Fruit fly (Drosophila melanogaster) whole organism, embryonic: ENCODE results near the gene Gpdh3.

Experiments used
- Atf3 ChIP-seq: fragments of 200-800 bp; sonication (Bioruptor generic); optimal IDR thresholded peaks from 3 replicates; lab custom pipeline; 2016; ENCODE audit warnings: missing biosample characterization, missing genetic modification characterization
- Blimp-1 ChIP-seq: fragments of 200-800 bp; sonication (Bioruptor generic); optimal IDR thresholded peaks from 3 replicates; lab custom pipeline; 2018; ENCODE audit warnings: missing biosample characterization, missing genetic modification characterization, mild to moderate bottlenecking, moderate library complexity, missing genetic modification reagents
- CG11504 ChIP-seq: fragments of 200-800 bp; sonication (Bioruptor generic); optimal IDR thresholded peaks from 3 replicates; lab custom pipeline; 2019; ENCODE audit warnings: missing biosample characterization, mild to moderate bottlenecking, missing genetic modification characterization, moderate library complexity
- CG12659 ChIP-seq: fragments of 200-800 bp; sonication (Bioruptor generic); optimal IDR thresholded peaks from 3 replicates; lab custom pipeline; 2017; ENCODE audit warnings: mild to moderate bottlenecking, missing biosample characterization, missing genetic modification reagents, missing genetic modification characterization
- CG13424 ChIP-seq: fragments of 200-800 bp; sonication (Bioruptor generic); optimal IDR thresholded peaks from 2 replicates; lab custom pipeline; 2019; ENCODE audit warnings: missing biosample characterization, mild to moderate bottlenecking, missing genetic modification characterization, moderate library complexity
- CG13624 ChIP-seq: fragments of 200-800 bp; sonication (Bioruptor generic); optimal IDR thresholded peaks from 2 replicates; lab custom pipeline; 2016; ENCODE audit warnings: missing biosample characterization, missing genetic modification characterization
- CG13775 ChIP-seq: fragments of 200-800 bp; sonication (Bioruptor generic); optimal IDR thresholded peaks from 3 replicates; lab custom pipeline; 2017; ENCODE audit warnings: missing biosample characterization, mild to moderate bottlenecking, missing genetic modification characterization
- CG14667 ChIP-seq: fragments of 200-800 bp; sonication (Bioruptor generic); IDR thresholded peaks from 2 replicates; pipeline ENCODE4 v1.3.6; 2022; ENCODE audit warnings: missing biosample characterization, missing genetic modification characterization
- CG15011 ChIP-seq: fragments of 200-800 bp; sonication (Bioruptor generic); optimal IDR thresholded peaks from 3 replicates; lab custom pipeline; 2018; ENCODE audit warnings: missing biosample characterization, mild to moderate bottlenecking, missing genetic modification characterization
- CG15073 ChIP-seq: fragments of 200-800 bp; sonication (Bioruptor generic); optimal IDR thresholded peaks from 2 replicates; lab custom pipeline; 2016; ENCODE audit warnings: missing biosample characterization, missing genetic modification characterization
- CG15269 ChIP-seq: fragments of 200-800 bp; sonication (Bioruptor generic); optimal IDR thresholded peaks from 2 replicates; lab custom pipeline; 2018; ENCODE audit warnings: missing biosample characterization, mild to moderate bottlenecking, missing genetic modification characterization, moderate library complexity
- CG17359 ChIP-seq: fragments of 200-800 bp; sonication (Bioruptor generic); optimal IDR thresholded peaks from 3 replicates; lab custom pipeline; 2018; ENCODE audit warnings: missing biosample characterization, mild to moderate bottlenecking, missing genetic modification characterization, moderate library complexity
- CG17912 ChIP-seq: fragments of 200-800 bp; sonication (Bioruptor generic); optimal IDR thresholded peaks from 2 replicates; lab custom pipeline; 2018; ENCODE audit warnings: missing biosample characterization, mild to moderate bottlenecking, missing genetic modification characterization
- CG2199 ChIP-seq: fragments of 200-800 bp; sonication (Bioruptor generic); IDR thresholded peaks from 3 replicates; pipeline ENCODE4 v1.3.6; 2022; ENCODE audit warnings: missing biosample characterization, missing genetic modification characterization
- CG31224 ChIP-seq: fragments of 200-800 bp; sonication (Bioruptor generic); IDR thresholded peaks from 2 replicates; pipeline ENCODE4 v1.3.6; 2022; ENCODE audit warnings: missing biosample characterization, missing genetic modification characterization
- CG3995 ChIP-seq: fragments of 200-800 bp; sonication (Bioruptor generic); optimal IDR thresholded peaks from 3 replicates; lab custom pipeline; 2016; ENCODE audit warnings: missing biosample characterization, missing genetic modification characterization
- CG4360 ChIP-seq: fragments of 200-800 bp; sonication (Bioruptor generic); IDR thresholded peaks from 2 replicates; pipeline ENCODE4 v1.3.6; 2022; ENCODE audit warnings: missing biosample characterization, missing genetic modification characterization
- CG7987 ChIP-seq: fragments of 200-800 bp; sonication (Bioruptor generic); optimal IDR thresholded peaks from 2 replicates; lab custom pipeline; 2018; ENCODE audit warnings: missing biosample characterization, mild to moderate bottlenecking, missing genetic modification characterization, moderate library complexity
- CG8089 ChIP-seq: fragments of 200-800 bp; sonication (Bioruptor generic); optimal IDR thresholded peaks from 3 replicates; lab custom pipeline; 2016; ENCODE audit warnings: missing biosample characterization, missing genetic modification characterization
- CG8290 ChIP-seq, 3 experiments: fragments of 200-800 bp; sonication (Bioruptor generic); optimal IDR thresholded peaks; 2 replicates each; lab custom pipeline; 2016 to 2019; ENCODE audit warnings: missing biosample characterization in 3 of 3, missing genetic modification characterization in 3 of 3, mild to moderate bottlenecking in 2 of 3, moderate library complexity in 1 of 3
- CG9817 ChIP-seq: fragments of 200-800 bp; sonication (Bioruptor generic); optimal IDR thresholded peaks from 2 replicates; lab custom pipeline; 2018; ENCODE audit warnings: missing biosample characterization, mild to moderate bottlenecking, missing genetic modification characterization, moderate library complexity
- CHES-1-like ChIP-seq: fragments of 200-800 bp; sonication (Bioruptor generic); optimal IDR thresholded peaks from 2 replicates; lab custom pipeline; 2016; ENCODE audit warnings: missing biosample characterization, missing genetic modification characterization
- Chrac-16 ChIP-seq: fragments of 200-800 bp; sonication (Bioruptor generic); optimal IDR thresholded peaks from 3 replicates; lab custom pipeline; 2016; ENCODE audit warnings: missing biosample characterization, missing genetic modification characterization
- CoRest ChIP-seq: fragments of 200-800 bp; sonication (Bioruptor generic); optimal IDR thresholded peaks from 3 replicates; lab custom pipeline; 2018; ENCODE audit warnings: missing biosample characterization, mild to moderate bottlenecking, missing genetic modification characterization, moderate library complexity
- HLH4C ChIP-seq: fragments of 200-800 bp; sonication (Bioruptor generic); IDR thresholded peaks from 3 replicates; pipeline ENCODE4 v1.3.6; 2022; ENCODE audit warnings: missing biosample characterization, missing genetic modification characterization; ENCODE audit not compliant: partially characterized antibody
- Hand ChIP-seq: fragments of 200-800 bp; sonication (Bioruptor generic); optimal IDR thresholded peaks from 2 replicates; lab custom pipeline; 2017; ENCODE audit warnings: mild to moderate bottlenecking, missing biosample characterization, missing genetic modification reagents, missing genetic modification characterization
- Hey ChIP-seq: fragments of 200-800 bp; sonication (Bioruptor generic); optimal IDR thresholded peaks from 3 replicates; lab custom pipeline; 2018; ENCODE audit warnings: missing biosample characterization, mild to moderate bottlenecking, missing genetic modification characterization
- Lim3 ChIP-seq: fragments of 200-800 bp; sonication (Bioruptor generic); IDR thresholded peaks from 2 replicates; pipeline ENCODE4 v1.3.6; 2022; ENCODE audit warnings: missing biosample characterization, missing genetic modification characterization
- NC2α ChIP-seq: fragments of 200-800 bp; sonication (Bioruptor generic); optimal IDR thresholded peaks from 2 replicates; lab custom pipeline; 2016; ENCODE audit warnings: missing biosample characterization, missing genetic modification characterization
- ab ChIP-seq: fragments of 200-800 bp; sonication (Bioruptor generic); optimal IDR thresholded peaks from 2 replicates; lab custom pipeline; 2016; ENCODE audit warnings: missing biosample characterization, missing genetic modification characterization
- corto ChIP-seq: fragments of 200-800 bp; sonication (Bioruptor generic); optimal IDR thresholded peaks from 2 replicates; lab custom pipeline; 2016; ENCODE audit warnings: missing biosample characterization, mild to moderate bottlenecking, missing genetic modification characterization, moderate library complexity
- croc ChIP-seq: fragments of 200-800 bp; sonication (Bioruptor generic); conservative IDR thresholded peaks from 3 replicates; pipeline ENCODE4 v1.3.6; 2022; ENCODE audit warnings: missing biosample characterization, missing genetic modification characterization
- dmrt99B ChIP-seq: fragments of 200-800 bp; sonication (Bioruptor generic); optimal IDR thresholded peaks from 2 replicates; lab custom pipeline; 2018; ENCODE audit warnings: missing biosample characterization, mild to moderate bottlenecking, missing genetic modification characterization, moderate library complexity
- fd64A ChIP-seq: fragments of 200-800 bp; sonication (Bioruptor generic); optimal IDR thresholded peaks from 3 replicates; lab custom pipeline; 2018; ENCODE audit warnings: missing biosample characterization, mild to moderate bottlenecking, missing genetic modification characterization
- gro ChIP-seq: fragments of 200-800 bp; sonication (Bioruptor generic); optimal IDR thresholded peaks from 2 replicates; lab custom pipeline; 2016; ENCODE audit warnings: missing biosample characterization, missing genetic modification characterization
- gsb ChIP-seq: fragments of 200-800 bp; sonication (Bioruptor generic); IDR thresholded peaks from 2 replicates; pipeline ENCODE4 v1.3.6; 2022; ENCODE audit warnings: missing biosample characterization, missing genetic modification characterization
- inv ChIP-seq: fragments of 200-800 bp; sonication (Bioruptor generic); IDR thresholded peaks from 2 replicates; pipeline ENCODE4 v1.3.6; 2022; ENCODE audit warnings: missing biosample characterization, missing genetic modification characterization; ENCODE audit not compliant: partially characterized antibody
- jing ChIP-seq: fragments of 200-800 bp; sonication (Bioruptor generic); optimal IDR thresholded peaks from 2 replicates; lab custom pipeline; 2018; ENCODE audit warnings: missing biosample characterization, mild to moderate bottlenecking, missing genetic modification characterization
- ken ChIP-seq: fragments of 200-800 bp; sonication (Bioruptor generic); IDR thresholded peaks from 3 replicates; pipeline ENCODE4 v1.3.6; 2022; ENCODE audit warnings: missing biosample characterization, missing genetic modification characterization
- knrl ChIP-seq: fragments of 200-800 bp; sonication (Bioruptor generic); IDR thresholded peaks from 3 replicates; pipeline ENCODE4 v1.3.6; 2022; ENCODE audit warnings: missing biosample characterization, missing genetic modification characterization; ENCODE audit not compliant: partially characterized antibody
- lmd ChIP-seq: fragments of 200-800 bp; sonication (Bioruptor generic); IDR thresholded peaks from 2 replicates; pipeline ENCODE4 v1.3.6; 2022; ENCODE audit warnings: missing biosample characterization, missing genetic modification characterization
- mld ChIP-seq: fragments of 200-800 bp; sonication (Bioruptor generic); IDR thresholded peaks from 3 replicates; pipeline ENCODE4 v1.3.6; 2022; ENCODE audit warnings: missing biosample characterization, missing genetic modification characterization; ENCODE audit not compliant: partially characterized antibody
- pan ChIP-seq, 4 experiments: fragments of >200 bp in 3 of 4; fragments of 200-800 bp in 1 of 4; sonication (Bioruptor generic) in 1 of 4; optimal IDR thresholded peaks in 3 of 4; IDR thresholded peaks in 1 of 4; 2 replicates each; pipeline versions ENCODE4 v1.3.6 to Lab custom; 2017 to 2022; ENCODE audit warnings: missing biosample characterization in 2 of 4, missing genetic modification characterization in 2 of 4, mixed read lengths in 1 of 4
- scrt ChIP-seq: fragments of 200-800 bp; sonication (Bioruptor generic); optimal IDR thresholded peaks from 2 replicates; lab custom pipeline; 2018; ENCODE audit warnings: missing biosample characterization, mild to moderate bottlenecking, missing genetic modification characterization, moderate library complexity
- sens-2 ChIP-seq: fragments of 200-800 bp; sonication (Bioruptor generic); IDR thresholded peaks from 2 replicates; pipeline ENCODE4 v1.3.6; 2022; ENCODE audit warnings: missing biosample characterization, missing genetic modification characterization
- sob ChIP-seq: fragments of 200-800 bp; sonication (Bioruptor generic); IDR thresholded peaks from 2 replicates; pipeline ENCODE4 v1.3.6; 2022; ENCODE audit warnings: missing biosample characterization, missing genetic modification characterization
- tap ChIP-seq: fragments of 200-800 bp; optimal IDR thresholded peaks from 3 replicates; lab custom pipeline; 2019; ENCODE audit warnings: missing biosample characterization, mild to moderate bottlenecking, missing genetic modification characterization, moderate library complexity
- tx ChIP-seq: fragments of 200-800 bp; sonication (Bioruptor generic); optimal IDR thresholded peaks from 2 replicates; lab custom pipeline; 2016; ENCODE audit warnings: missing biosample characterization, missing genetic modification characterization
- wor ChIP-seq: fragments of 200-800 bp; sonication (Bioruptor generic); IDR thresholded peaks from 2 replicates; pipeline ENCODE4 v1.3.6; 2022; ENCODE audit warnings: missing biosample characterization, missing genetic modification characterization

The Gpdh3 gene

dm6 chr3R:22368777-22369214 lies 13.0 kb upstream of the Gpdh3 start (continued):
- TF ChIP-seq gsb (GFP tag; lab: Robert Waterston, UW) (peak; percentile 34; the same call in 1 of the 2 replicates), CG11504 (tag; lab: Kevin White, UChicago) (peak; percentile 68), dmrt99B (tag; lab: Kevin White, UChicago) (peak; percentile 82), Hand (GFP tag; lab: Kevin White, UChicago) (peak; percentile 29), Blimp-1 (GFP tag; lab: Kevin White, UChicago) (no peak), CG12659 (GFP tag; lab: Kevin White, UChicago) (peak; percentile 59), CG31224 (GFP tag; lab: Robert Waterston, UW) (peak; percentile 59), CG17912 (GFP tag; lab: Kevin White, UChicago) (no peak), HLH4C (GFP tag; lab: Robert Waterston, UW) (no peak), CG17359 (tag; lab: Kevin White, UChicago) (peak; percentile 50), CG13424 (peak; percentile 65), ken (GFP tag; lab: Robert Waterston, UW) (peak; percentile 76), sens-2 (GFP tag; lab: Robert Waterston, UW) (peak; percentile 42; the same call in 1 of the 2 replicates), Atf3 (no peak), CG8089 (GFP tag; lab: Kevin White, UChicago) (no peak), wor (GFP tag; lab: Robert Waterston, UW) (peak; percentile 51), CG7987 (GFP tag; lab: Kevin White, UChicago) (no peak), CoRest (tag; lab: Kevin White, UChicago) (peak; percentile 67), corto (GFP tag; lab: Kevin White, UChicago) (peak; percentile 69), inv (GFP tag; lab: Robert Waterston, UW) (no peak), lmd (GFP tag; lab: Robert Waterston, UW) (peak; percentile 78), Hey (tag; lab: Kevin White, UChicago) (no peak), CG8290 (GFP tag; optimal IDR thresholded peaks at IDR 0.05; lab: Kevin White, UChicago) (no peak), CG8290 (tag; optimal IDR thresholded peaks at IDR 0.05; lab: Kevin White, UChicago) (no peak), jing (peak; percentile 25), Lim3 (GFP tag; lab: Robert Waterston, UW) (peak; percentile 31; the same call in 1 of the 2 replicates), CG9817 (tag; lab: Kevin White, UChicago) (peak; percentile 60), tx (no peak), Chrac-16 (GFP tag; lab: Kevin White, UChicago) (peak; percentile 14), CHES-1-like (GFP tag; lab: Kevin White, UChicago) (no peak), sob (GFP tag; lab: Robert Waterston, UW) (peak; percentile 60), croc (GFP tag; lab: Robert Waterston, UW) (peak; percentile 28; the same call in 2 of the 3 replicates), mld (GFP tag; lab: Robert Waterston, UW) (no peak), pan (optimal IDR thresholded peaks at IDR 0.05; lab: Kevin White, UChicago) (peak in 1 of 2 experiments; percentile 31), pan (GFP tag; optimal IDR thresholded peaks at IDR 0.05 in 1 of 2, IDR thresholded peaks at IDR 0.05 in 1 of 2) (peak in 1 of 2 experiments; percentile 82), scrt (GFP tag; lab: Kevin White, UChicago) (peak; percentile 96), CG14667 (GFP tag; lab: Robert Waterston, UW) (peak; percentile 42; the same call in 1 of the 2 replicates), gro (GFP tag; lab: Kevin White, UChicago) (no peak), CG15269 (tag; lab: Kevin White, UChicago) (peak; percentile 66), fd64A (GFP tag; lab: Kevin White, UChicago) (no peak), ab (GFP tag; lab: Kevin White, UChicago) (no peak), tap (tag; lab: Kevin White, UChicago) (no peak), CG15073 (GFP tag; lab: Kevin White, UChicago) (no peak), CG3995 (no peak), CG15011 (peak; percentile 57), CG13624 (GFP tag; lab: Kevin White, UChicago) (peak; percentile 12), CG13775 (GFP tag; lab: Kevin White, UChicago) (peak; percentile 64), CG4360 (GFP tag; lab: Robert Waterston, UW) (no peak; the same call in 1 of the 2 replicates), knrl (no peak), NC2α (no peak), CG2199 (GFP tag; lab: Robert Waterston, UW) (no peak)
